Fruit fly (Drosophila melanogaster) whole organism, embryonic: ENCODE data around the gene RpL37A.

Experiments
- Atf6 ChIP-seq: fragments of 200-800 bp; sonication (Bioruptor generic); IDR thresholded peaks from 2 replicates; pipeline ENCODE4 v1.3.6; 2022; ENCODE audit warnings: missing biosample characterization, missing genetic modification characterization
- CG10366 ChIP-seq: fragments of 200-800 bp; sonication (Bioruptor generic); IDR thresholded peaks from 2 replicates; pipeline ENCODE4 v1.3.6; 2022; ENCODE audit warnings: missing biosample characterization, missing genetic modification characterization
- CG13123 ChIP-seq: fragments of 200-800 bp; sonication (Bioruptor generic); optimal IDR thresholded peaks from 2 replicates; lab custom pipeline; 2016; ENCODE audit warnings: missing biosample characterization, missing genetic modification characterization
- CG15269 ChIP-seq: fragments of 200-800 bp; sonication (Bioruptor generic); optimal IDR thresholded peaks from 2 replicates; lab custom pipeline; 2018; ENCODE audit warnings: missing biosample characterization, mild to moderate bottlenecking, missing genetic modification characterization, moderate library complexity
- CG1529 ChIP-seq: fragments of 200-800 bp; sonication (Bioruptor generic); optimal IDR thresholded peaks from 3 replicates; lab custom pipeline; 2018; ENCODE audit warnings: missing biosample characterization, missing genetic modification characterization
- CG15601 ChIP-seq: fragments of 200-800 bp; sonication (Bioruptor generic); optimal IDR thresholded peaks from 3 replicates; lab custom pipeline; 2019; ENCODE audit warnings: missing biosample characterization, mild to moderate bottlenecking, missing genetic modification characterization, moderate library complexity
- CG1602 ChIP-seq: fragments of 200-800 bp; sonication (Bioruptor generic); optimal IDR thresholded peaks from 3 replicates; lab custom pipeline; 2016; ENCODE audit warnings: missing biosample characterization, missing genetic modification characterization
- CG1832 ChIP-seq: fragments of 200-800 bp; sonication (Bioruptor generic); optimal IDR thresholded peaks from 2 replicates; lab custom pipeline; 2017; ENCODE audit warnings: missing biosample characterization, mild to moderate bottlenecking, missing genetic modification characterization, inconsistent platforms
- CG18476 ChIP-seq: fragments of 200-800 bp; sonication (Bioruptor generic); optimal IDR thresholded peaks from 2 replicates; lab custom pipeline; 2016; ENCODE audit warnings: missing biosample characterization, mild to moderate bottlenecking, missing genetic modification characterization
- CG2678 ChIP-seq: fragments of 200-800 bp; sonication (Bioruptor generic); optimal IDR thresholded peaks from 3 replicates; lab custom pipeline; 2019; ENCODE audit warnings: missing biosample characterization, mild to moderate bottlenecking, missing genetic modification characterization, moderate library complexity
- CG2712 ChIP-seq: fragments of 200-800 bp; optimal IDR thresholded peaks from 3 replicates; lab custom pipeline; 2019; ENCODE audit warnings: missing biosample characterization, mild to moderate bottlenecking, missing genetic modification characterization, moderate library complexity
- CG31224 ChIP-seq: fragments of 200-800 bp; sonication (Bioruptor generic); IDR thresholded peaks from 2 replicates; pipeline ENCODE4 v1.3.6; 2022; ENCODE audit warnings: missing biosample characterization, missing genetic modification characterization
- CG31365 ChIP-seq: fragments of 200-800 bp; sonication (Bioruptor generic); optimal IDR thresholded peaks from 2 replicates; lab custom pipeline; 2018; ENCODE audit warnings: missing biosample characterization, mild to moderate bottlenecking, missing genetic modification characterization
- CG31441 ChIP-seq: fragments of 200-800 bp; sonication (Bioruptor generic); IDR thresholded peaks from 2 replicates; pipeline ENCODE4 v1.3.6; 2022; ENCODE audit warnings: missing biosample characterization, missing genetic modification characterization
- CG32767 ChIP-seq: fragments of 200-800 bp; sonication (Bioruptor generic); IDR thresholded peaks from 2 replicates; pipeline ENCODE4 v1.3.6; 2022; ENCODE audit warnings: missing biosample characterization, missing genetic modification characterization
- CG33557 ChIP-seq: fragments of 200-800 bp; sonication (Bioruptor generic); optimal IDR thresholded peaks from 2 replicates; lab custom pipeline; 2019; ENCODE audit warnings: missing biosample characterization, mild to moderate bottlenecking, missing genetic modification characterization, moderate library complexity
- CG4404 ChIP-seq: fragments of 200-800 bp; sonication (Bioruptor generic); IDR thresholded peaks from 2 replicates; pipeline ENCODE4 v1.3.6; 2022; ENCODE audit warnings: missing biosample characterization, missing genetic modification characterization
- CG5180 ChIP-seq: fragments of 200-800 bp; sonication (Bioruptor generic); optimal IDR thresholded peaks from 3 replicates; lab custom pipeline; 2017; ENCODE audit warnings: missing biosample characterization, missing genetic modification characterization, mild to moderate bottlenecking, moderate library complexity, missing genetic modification reagents
- CG7839 ChIP-seq: fragments of 200-800 bp; sonication (Bioruptor generic); optimal IDR thresholded peaks from 3 replicates; lab custom pipeline; 2018; ENCODE audit warnings: missing biosample characterization, mild to moderate bottlenecking, missing genetic modification characterization, moderate library complexity
- CG9437 ChIP-seq: fragments of 200-800 bp; sonication (Bioruptor generic); optimal IDR thresholded peaks from 2 replicates; lab custom pipeline; 2018; ENCODE audit warnings: missing biosample characterization, mild to moderate bottlenecking, missing genetic modification characterization
- CG9817 ChIP-seq: fragments of 200-800 bp; sonication (Bioruptor generic); optimal IDR thresholded peaks from 2 replicates; lab custom pipeline; 2018; ENCODE audit warnings: missing biosample characterization, mild to moderate bottlenecking, missing genetic modification characterization, moderate library complexity
- Dbx ChIP-seq: fragments of 200-800 bp; sonication (Bioruptor generic); IDR thresholded peaks from 3 replicates; pipeline ENCODE4 v1.3.6; 2022; ENCODE audit warnings: missing biosample characterization, missing genetic modification characterization
- Drgx ChIP-seq: fragments of 200-800 bp; sonication (Bioruptor generic); IDR thresholded peaks from 2 replicates; pipeline ENCODE4 v1.3.6; 2022; ENCODE audit warnings: missing biosample characterization, missing genetic modification characterization
- Ets65A ChIP-seq: fragments of 200-800 bp; sonication (Bioruptor generic); peaks from one replicate; lab custom pipeline; 2016; ENCODE audit warnings: missing biosample characterization, missing genetic modification characterization
- H2.0 ChIP-seq: fragments of 200-800 bp; sonication (Bioruptor generic); IDR thresholded peaks from 2 replicates; pipeline ENCODE4 v1.3.6; 2022; ENCODE audit warnings: missing biosample characterization, missing genetic modification characterization
- Hmr ChIP-seq: fragments of 200-800 bp; sonication (Bioruptor generic); optimal IDR thresholded peaks from 3 replicates; lab custom pipeline; 2017; ENCODE audit warnings: mild to moderate bottlenecking, missing biosample characterization, missing genetic modification reagents, missing genetic modification characterization
- Lhr ChIP-seq: fragments of 200-800 bp; sonication (Bioruptor generic); optimal IDR thresholded peaks from 3 replicates; lab custom pipeline; 2017; ENCODE audit warnings: mild to moderate bottlenecking, missing biosample characterization, missing genetic modification reagents, missing genetic modification characterization
- Nf-YC ChIP-seq: fragments of 200-800 bp; optimal IDR thresholded peaks from 3 replicates; lab custom pipeline; 2019; ENCODE audit warnings: missing biosample characterization, mild to moderate bottlenecking, missing genetic modification characterization, moderate library complexity
- Ravus ChIP-seq: fragments of 200-800 bp; sonication (Bioruptor generic); IDR thresholded peaks from 2 replicates; pipeline ENCODE4 v1.3.6; 2022; ENCODE audit warnings: missing biosample characterization, missing genetic modification characterization
- Spps ChIP-seq: fragments of 200-800 bp; sonication (Bioruptor generic); optimal IDR thresholded peaks from 2 replicates; lab custom pipeline; 2018; ENCODE audit warnings: missing biosample characterization, mild to moderate bottlenecking, missing genetic modification characterization
- TFAM ChIP-seq: fragments of 200-800 bp; sonication (Bioruptor generic); optimal IDR thresholded peaks from 2 replicates; lab custom pipeline; 2017; ENCODE audit warnings: missing biosample characterization, missing genetic modification characterization, inconsistent platforms
- ash1 ChIP-seq: fragments of 200-800 bp; sonication (Bioruptor generic); optimal IDR thresholded peaks from 2 replicates; lab custom pipeline; 2018; ENCODE audit warnings: missing biosample characterization, mild to moderate bottlenecking, missing genetic modification characterization
- eve ChIP-seq, 2 experiments: fragments of >200 bp; optimal IDR thresholded peaks; 2 replicates each; lab custom pipeline; 2017; ENCODE audit warnings: missing biosample characterization in 2 of 2, missing genetic modification characterization in 2 of 2
- exex ChIP-seq: fragments of 200-800 bp; sonication (Bioruptor generic); optimal IDR thresholded peaks from 4 replicates; lab custom pipeline; 2018; ENCODE audit warnings: missing biosample characterization, mild to moderate bottlenecking, missing genetic modification characterization, moderate library complexity
- grn ChIP-seq: fragments of 200-800 bp; sonication (Bioruptor generic); optimal IDR thresholded peaks from 3 replicates; lab custom pipeline; 2017; ENCODE audit warnings: missing biosample characterization, missing genetic modification characterization
- gro ChIP-seq: fragments of 200-800 bp; sonication (Bioruptor generic); optimal IDR thresholded peaks from 2 replicates; lab custom pipeline; 2016; ENCODE audit warnings: missing biosample characterization, missing genetic modification characterization
- gsb ChIP-seq: fragments of 200-800 bp; sonication (Bioruptor generic); IDR thresholded peaks from 2 replicates; pipeline ENCODE4 v1.3.6; 2022; ENCODE audit warnings: missing biosample characterization, missing genetic modification characterization
- ham ChIP-seq: fragments of 200-800 bp; sonication (Bioruptor generic); IDR thresholded peaks from 2 replicates; pipeline ENCODE4 v1.3.6; 2022; ENCODE audit warnings: missing biosample characterization, missing genetic modification characterization
- jigr1 ChIP-seq: fragments of 200-800 bp; sonication (Bioruptor generic); IDR thresholded peaks from 3 replicates; pipeline ENCODE4 v1.3.6; 2022; ENCODE audit warnings: missing biosample characterization, missing genetic modification characterization
- luna ChIP-seq: fragments of 200-800 bp; sonication (Bioruptor generic); optimal IDR thresholded peaks from 2 replicates; lab custom pipeline; 2016; ENCODE audit warnings: missing biosample characterization, missing genetic modification characterization
- mirr ChIP-seq: fragments of 200-800 bp; sonication (Bioruptor generic); optimal IDR thresholded peaks from 3 replicates; lab custom pipeline; 2018; ENCODE audit warnings: missing biosample characterization, mild to moderate bottlenecking, missing genetic modification characterization
- nom ChIP-seq: fragments of 200-800 bp; sonication (Bioruptor generic); optimal IDR thresholded peaks from 2 replicates; lab custom pipeline; 2017; ENCODE audit warnings: missing biosample characterization, missing genetic modification characterization, mild to moderate bottlenecking, moderate library complexity, missing genetic modification reagents
- pb ChIP-seq: fragments of 200-800 bp; sonication (Bioruptor generic); optimal IDR thresholded peaks from 3 replicates; lab custom pipeline; 2016; ENCODE audit warnings: missing biosample characterization, missing genetic modification characterization
- pum ChIP-seq: fragments of 200-800 bp; sonication (Bioruptor generic); optimal IDR thresholded peaks from 2 replicates; lab custom pipeline; 2016; ENCODE audit warnings: missing biosample characterization, missing genetic modification characterization
- sens ChIP-seq: fragments of 200-800 bp; sonication (Bioruptor generic); peaks from one replicate; lab custom pipeline; 2016; ENCODE audit warnings: missing biosample characterization, missing genetic modification characterization
- sr ChIP-seq: fragments of 200-800 bp; sonication (Bioruptor generic); IDR thresholded peaks from 3 replicates; pipeline ENCODE4 v1.3.6; 2022; ENCODE audit warnings: missing biosample characterization, missing genetic modification characterization
- tgo ChIP-seq: fragments of 200-800 bp; sonication (Bioruptor generic); IDR thresholded peaks from 3 replicates; pipeline ENCODE4 v1.3.6; 2022; ENCODE audit warnings: missing biosample characterization, missing genetic modification characterization
- twi ChIP-seq: fragments of 200-800 bp; optimal IDR thresholded peaks from 2 replicates; lab custom pipeline; 2019; ENCODE audit warnings: missing biosample characterization, mild to moderate bottlenecking, missing genetic modification characterization, moderate library complexity
- tx ChIP-seq: fragments of 200-800 bp; sonication (Bioruptor generic); optimal IDR thresholded peaks from 2 replicates; lab custom pipeline; 2016; ENCODE audit warnings: missing biosample characterization, missing genetic modification characterization
- unc-4 ChIP-seq: fragments of 200-800 bp; sonication (Bioruptor generic); IDR thresholded peaks from 2 replicates; pipeline ENCODE4 v1.3.6; 2022; ENCODE audit warnings: missing biosample characterization, missing genetic modification characterization; ENCODE audit not compliant: partially characterized antibody
- wdn ChIP-seq: fragments of 200-800 bp; sonication (Bioruptor generic); IDR thresholded peaks from 2 replicates; pipeline ENCODE4 v1.3.6; 2022; ENCODE audit warnings: missing biosample characterization, missing genetic modification characterization
- wek ChIP-seq: fragments of 200-800 bp; sonication (Bioruptor generic); optimal IDR thresholded peaks from 3 replicates; lab custom pipeline; 2018; ENCODE audit warnings: missing biosample characterization, mild to moderate bottlenecking, missing genetic modification characterization, moderate library complexity
- zfh2 ChIP-seq: fragments of 200-800 bp; sonication (Bioruptor generic); optimal IDR thresholded peaks from 2 replicates; lab custom pipeline; 2016; ENCODE audit warnings: missing biosample characterization, missing genetic modification characterization

Gene RpL37A

dm6 chr2L:5042076-5042475 is 28.7 kb upstream of the RpL37A start (continued):
- no peak for TF ChIP-seq CG31224 (GFP tag; lab: Robert Waterston, UW)
- TF ChIP-seq CG1529 (GFP tag; lab: Kevin White, UChicago) = peak; percentile 3
- no peak for TF ChIP-seq grn
- TF ChIP-seq twi (tag; lab: Kevin White, UChicago) = peak; percentile 73
- TF ChIP-seq CG7839 (tag; lab: Kevin White, UChicago) = peak; percentile 43
- no peak for TF ChIP-seq nom
- no peak for TF ChIP-seq unc-4
- no peak for TF ChIP-seq CG15601 (tag; lab: Kevin White, UChicago)
- TF ChIP-seq CG18476 (GFP tag; lab: Kevin White, UChicago) = no peak
- TF ChIP-seq ham = no peak
- peak; percentile 62 for TF ChIP-seq CG2678 (tag; lab: Kevin White, UChicago)
- TF ChIP-seq Nf-YC = no peak
- no peak for TF ChIP-seq Dbx
- no peak for TF ChIP-seq CG5180 (GFP tag; lab: Kevin White, UChicago)
- no peak for TF ChIP-seq mirr (GFP tag; lab: Kevin White, UChicago)
- TF ChIP-seq Atf6 (GFP tag; lab: Robert Waterston, UW) = no peak
- no peak for TF ChIP-seq tx (GFP tag; lab: Kevin White, UChicago)
- TF ChIP-seq CG4404 (GFP tag; lab: Robert Waterston, UW) = no peak
- TF ChIP-seq sr (GFP tag; lab: Robert Waterston, UW) = no peak
- no peak for TF ChIP-seq Ets65A
- TF ChIP-seq CG9437 = no peak
- no peak for TF ChIP-seq pum (GFP tag; lab: Kevin White, UChicago)
- no peak for TF ChIP-seq ash1 (GFP tag; lab: Kevin White, UChicago)
- no peak for TF ChIP-seq luna (GFP tag; lab: Kevin White, UChicago)
- TF ChIP-seq Lhr (GFP tag; lab: Kevin White, UChicago) = no peak
- no peak for TF ChIP-seq zfh2 (GFP tag; lab: Kevin White, UChicago)
- TF ChIP-seq CG31365 = no peak
- no peak for TF ChIP-seq gro (GFP tag; lab: Kevin White, UChicago)
- no peak for TF ChIP-seq TFAM (GFP tag; lab: Kevin White, UChicago)
- TF ChIP-seq CG15269 (tag; lab: Kevin White, UChicago) = peak; percentile 23
- no peak for TF ChIP-seq CG9817
- TF ChIP-seq H2.0 = no peak
- peak; percentile 17 for TF ChIP-seq CG1602
- TF ChIP-seq sens = peak; percentile 88
- no peak for TF ChIP-seq Spps
- TF ChIP-seq CG1832 (GFP tag; lab: Kevin White, UChicago) = no peak
- TF ChIP-seq wek (GFP tag; lab: Kevin White, UChicago) = no peak
- no peak for TF ChIP-seq exex (tag; lab: Kevin White, UChicago)
- no peak for TF ChIP-seq pb (GFP tag; lab: Kevin White, UChicago)
- no peak for TF ChIP-seq Hmr
- TF ChIP-seq jigr1 = no peak
- no peak for TF ChIP-seq wdn (GFP tag; lab: Robert Waterston, UW)
- peak; percentile 41; the same call in 1 of the 2 replicates for TF ChIP-seq CG31441 (GFP tag; lab: Robert Waterston, UW)
- TF ChIP-seq CG2712 (tag; lab: Kevin White, UChicago) = peak; percentile 60
- TF ChIP-seq Ravus (GFP tag; lab: Robert Waterston, UW) = no peak
- peak; percentile 29 for TF ChIP-seq CG33557 (GFP tag; lab: Kevin White, UChicago)
- no peak for TF ChIP-seq Drgx (GFP tag; lab: Robert Waterston, UW)
- no peak for TF ChIP-seq CG10366
- no peak for TF ChIP-seq eve (GFP tag; optimal IDR thresholded peaks at IDR 0.05; lab: Kevin White, UChicago)
- no peak for TF ChIP-seq tgo (GFP tag; lab: Robert Waterston, UW)
- TF ChIP-seq gsb (GFP tag; lab: Robert Waterston, UW) = no peak
- TF ChIP-seq CG32767 (GFP tag; lab: Robert Waterston, UW) = no peak
- TF ChIP-seq CG13123 (GFP tag; lab: Kevin White, UChicago) = no peak
